Fruit fly (Drosophila melanogaster) whole organism, embryonic: ENCODE data around the gene CecB.

Source experiments
- Abd-B ChIP-seq: fragments of 200-800 bp; sonication (Bioruptor generic); optimal IDR thresholded peaks from 2 replicates; lab custom pipeline; 2018; ENCODE audit warnings: missing biosample characterization, mild to moderate bottlenecking, missing genetic modification characterization, moderate library complexity
- C15 ChIP-seq: fragments of 200-800 bp; sonication (Bioruptor generic); IDR thresholded peaks from 3 replicates; pipeline ENCODE4 v1.3.6; 2022; ENCODE audit warnings: missing biosample characterization, missing genetic modification characterization
- CG1024 ChIP-seq: fragments of 200-800 bp; sonication (Bioruptor generic); IDR thresholded peaks from 2 replicates; pipeline ENCODE4 v1.3.6; 2022; ENCODE audit warnings: missing biosample characterization, missing genetic modification characterization
- CG10431 ChIP-seq: fragments of 200-800 bp; sonication (Bioruptor generic); optimal IDR thresholded peaks from 3 replicates; lab custom pipeline; 2018; ENCODE audit warnings: missing biosample characterization, mild to moderate bottlenecking, missing genetic modification characterization
- CG11696 ChIP-seq: fragments of 200-800 bp; sonication (Bioruptor generic); IDR thresholded peaks from 2 replicates; pipeline ENCODE4 v1.3.6; 2022; ENCODE audit warnings: missing biosample characterization, missing genetic modification characterization
- CG12104 ChIP-seq: fragments of 200-800 bp; sonication (Bioruptor generic); optimal IDR thresholded peaks from 3 replicates; lab custom pipeline; 2016; ENCODE audit warnings: missing biosample characterization, missing genetic modification characterization
- CG12299 ChIP-seq: fragments of 200-800 bp; sonication (Bioruptor generic); optimal IDR thresholded peaks from 2 replicates; lab custom pipeline; 2018; ENCODE audit warnings: missing biosample characterization, mild to moderate bottlenecking, missing genetic modification characterization
- CG13424 ChIP-seq: fragments of 200-800 bp; sonication (Bioruptor generic); optimal IDR thresholded peaks from 2 replicates; lab custom pipeline; 2019; ENCODE audit warnings: missing biosample characterization, mild to moderate bottlenecking, missing genetic modification characterization, moderate library complexity
- CG13624 ChIP-seq: fragments of 200-800 bp; sonication (Bioruptor generic); optimal IDR thresholded peaks from 2 replicates; lab custom pipeline; 2016; ENCODE audit warnings: missing biosample characterization, missing genetic modification characterization
- CG13775 ChIP-seq: fragments of 200-800 bp; sonication (Bioruptor generic); optimal IDR thresholded peaks from 3 replicates; lab custom pipeline; 2017; ENCODE audit warnings: missing biosample characterization, mild to moderate bottlenecking, missing genetic modification characterization
- CG14014 ChIP-seq: fragments of 200-800 bp; sonication (Bioruptor generic); IDR thresholded peaks from 2 replicates; pipeline ENCODE4 v1.3.6; 2022; ENCODE audit warnings: missing biosample characterization, missing genetic modification characterization
- CG15479 ChIP-seq: fragments of 200-800 bp; sonication (Bioruptor generic); optimal IDR thresholded peaks from 3 replicates; lab custom pipeline; 2019; ENCODE audit warnings: missing biosample characterization, mild to moderate bottlenecking, missing genetic modification characterization, moderate library complexity
- CG1603 ChIP-seq: fragments of 200-800 bp; sonication (Bioruptor generic); optimal IDR thresholded peaks from 2 replicates; lab custom pipeline; 2019; ENCODE audit warnings: missing biosample characterization, mild to moderate bottlenecking, missing genetic modification characterization, moderate library complexity
- CG16779 ChIP-seq: fragments of 200-800 bp; sonication (Bioruptor generic); IDR thresholded peaks from 2 replicates; pipeline ENCODE4 v1.3.6; 2022; ENCODE audit warnings: missing biosample characterization, missing genetic modification characterization
- CG18619 ChIP-seq: fragments of 200-800 bp; sonication (Bioruptor generic); optimal IDR thresholded peaks from 3 replicates; lab custom pipeline; 2017; ENCODE audit warnings: missing biosample characterization, mild to moderate bottlenecking, missing genetic modification characterization
- CG2120 ChIP-seq: fragments of 200-800 bp; sonication (Bioruptor generic); optimal IDR thresholded peaks from 3 replicates; lab custom pipeline; 2016; ENCODE audit warnings: missing biosample characterization, missing genetic modification characterization
- CG2678 ChIP-seq: fragments of 200-800 bp; sonication (Bioruptor generic); optimal IDR thresholded peaks from 3 replicates; lab custom pipeline; 2019; ENCODE audit warnings: missing biosample characterization, mild to moderate bottlenecking, missing genetic modification characterization, moderate library complexity
- CG3726 ChIP-seq: fragments of 200-800 bp; sonication (Bioruptor generic); IDR thresholded peaks from 3 replicates; pipeline ENCODE4, ENCODE4 v1.3.6; 2022; ENCODE audit warnings: missing biosample characterization, missing genetic modification characterization
- CG4820 ChIP-seq: fragments of 200-800 bp; sonication (Bioruptor generic); optimal IDR thresholded peaks from 3 replicates; lab custom pipeline; 2016; ENCODE audit warnings: missing biosample characterization, missing genetic modification characterization
- CG5245 ChIP-seq: fragments of 200-800 bp; sonication (Bioruptor generic); optimal IDR thresholded peaks from 3 replicates; lab custom pipeline; 2016; ENCODE audit warnings: missing biosample characterization, missing genetic modification characterization
- CG6813 ChIP-seq: fragments of 200-800 bp; sonication (Bioruptor generic); optimal IDR thresholded peaks from 2 replicates; lab custom pipeline; 2017; ENCODE audit warnings: missing biosample characterization, missing genetic modification characterization, mild to moderate bottlenecking, moderate library complexity, missing genetic modification reagents
- CG7357 ChIP-seq: fragments of 200-800 bp; sonication (Bioruptor generic); IDR thresholded peaks from 3 replicates; pipeline ENCODE4 v1.3.6; 2022; ENCODE audit warnings: missing biosample characterization, missing genetic modification characterization
- CG7745 ChIP-seq: fragments of 200-800 bp; sonication (Bioruptor generic); optimal IDR thresholded peaks from 2 replicates; lab custom pipeline; 2018; ENCODE audit warnings: missing biosample characterization, mild to moderate bottlenecking, missing genetic modification characterization, moderate library complexity
- CG8944 ChIP-seq: fragments of 200-800 bp; sonication (Bioruptor generic); optimal IDR thresholded peaks from 3 replicates; lab custom pipeline; 2016; ENCODE audit warnings: missing biosample characterization, missing genetic modification characterization
- CG9727 ChIP-seq: fragments of 200-800 bp; sonication (Bioruptor generic); optimal IDR thresholded peaks from 3 replicates; lab custom pipeline; 2017; ENCODE audit warnings: missing biosample characterization, mild to moderate bottlenecking, missing genetic modification characterization
- CHES-1-like ChIP-seq: fragments of 200-800 bp; sonication (Bioruptor generic); optimal IDR thresholded peaks from 2 replicates; lab custom pipeline; 2016; ENCODE audit warnings: missing biosample characterization, missing genetic modification characterization
- D ChIP-seq, 2 experiments: fragments of 200-800 bp in 1 of 2; fragments of >200 bp in 1 of 2; sonication (Bioruptor generic) in 1 of 2; optimal IDR thresholded peaks; 2 replicates in 1 of 2; 3 replicates in 1 of 2; lab custom pipeline; 2017; ENCODE audit warnings: mild to moderate bottlenecking in 1 of 2, missing biosample characterization in 1 of 2, missing genetic modification characterization in 1 of 2, missing genetic modification reagents in 1 of 2
- Dp ChIP-seq: fragments of 200-800 bp; sonication (Bioruptor generic); optimal IDR thresholded peaks from 2 replicates; lab custom pipeline; 2018; ENCODE audit warnings: missing biosample characterization, mild to moderate bottlenecking, missing genetic modification characterization, moderate library complexity
- E2f1 ChIP-seq: fragments of 200-800 bp; sonication (Bioruptor generic); IDR thresholded peaks from 2 replicates; pipeline ENCODE4 v1.3.6; 2022; ENCODE audit warnings: missing biosample characterization, missing genetic modification characterization
- ERR ChIP-seq: fragments of 200-800 bp; sonication (Bioruptor generic); optimal IDR thresholded peaks from 2 replicates; lab custom pipeline; 2016; ENCODE audit warnings: missing biosample characterization, missing genetic modification characterization
- Fer1 ChIP-seq: fragments of 200-800 bp; sonication (Bioruptor generic); optimal IDR thresholded peaks from 2 replicates; lab custom pipeline; 2017; ENCODE audit warnings: missing biosample characterization, mild to moderate bottlenecking, missing genetic modification characterization
- Hmr ChIP-seq: fragments of 200-800 bp; sonication (Bioruptor generic); optimal IDR thresholded peaks from 3 replicates; lab custom pipeline; 2017; ENCODE audit warnings: mild to moderate bottlenecking, missing biosample characterization, missing genetic modification reagents, missing genetic modification characterization
- Med ChIP-seq: fragments of 200-800 bp; sonication (Bioruptor generic); peaks from one replicate; lab custom pipeline; 2016; ENCODE audit warnings: missing biosample characterization, missing genetic modification characterization, mild to moderate bottlenecking, inconsistent platforms, moderate library complexity
- NfI ChIP-seq: fragments of 200-800 bp; sonication (Bioruptor generic); optimal IDR thresholded peaks from 3 replicates; lab custom pipeline; 2018; ENCODE audit warnings: missing biosample characterization, mild to moderate bottlenecking, missing genetic modification characterization, moderate library complexity
- Ravus ChIP-seq: fragments of 200-800 bp; sonication (Bioruptor generic); IDR thresholded peaks from 2 replicates; pipeline ENCODE4 v1.3.6; 2022; ENCODE audit warnings: missing biosample characterization, missing genetic modification characterization
- Six4 ChIP-seq: fragments of 200-800 bp; sonication (Bioruptor generic); optimal IDR thresholded peaks from 2 replicates; lab custom pipeline; 2016; ENCODE audit warnings: missing biosample characterization, missing genetic modification characterization
- Taf1 ChIP-seq: fragments of 200-800 bp; sonication (Bioruptor generic); IDR thresholded peaks from 2 replicates; pipeline ENCODE4 v1.3.6; 2022; ENCODE audit warnings: missing biosample characterization, missing genetic modification characterization
- Trl ChIP-seq, 3 experiments: fragments of >200 bp in 2 of 3; fragments of 200-800 bp in 1 of 3; sonication (Bioruptor generic) in 1 of 3; optimal IDR thresholded peaks; 2 replicates in 1 of 3; 3 replicates in 2 of 3; lab custom pipeline; 2016 to 2017; ENCODE audit warnings: missing biosample characterization in 1 of 3, missing genetic modification characterization in 1 of 3
- Xrp1 ChIP-seq: fragments of 200-800 bp; sonication (Bioruptor generic); IDR thresholded peaks from 2 replicates; pipeline ENCODE4 v1.3.6; 2022; ENCODE audit warnings: missing biosample characterization, missing genetic modification characterization
- ato ChIP-seq: fragments of 200-800 bp; sonication (Bioruptor generic); IDR thresholded peaks from 2 replicates; pipeline ENCODE4 v1.3.6; 2022; ENCODE audit warnings: missing biosample characterization, missing genetic modification characterization; ENCODE audit not compliant: partially characterized antibody
- danr ChIP-seq: fragments of 200-800 bp; sonication (Bioruptor generic); IDR thresholded peaks from 2 replicates; pipeline ENCODE4 v1.3.6; 2022; ENCODE audit warnings: missing biosample characterization, missing genetic modification characterization
- dpn ChIP-seq, 2 experiments: fragments of 200-800 bp; sonication (Bioruptor generic); optimal IDR thresholded peaks; 3 replicates each; lab custom pipeline; 2016; ENCODE audit warnings: missing biosample characterization in 2 of 2, missing genetic modification characterization in 2 of 2
- fru ChIP-seq: fragments of >200 bp; optimal IDR thresholded peaks from 2 replicates; lab custom pipeline; 2017
- gem ChIP-seq: fragments of 200-800 bp; sonication (Bioruptor generic); optimal IDR thresholded peaks from 2 replicates; lab custom pipeline; 2019; ENCODE audit warnings: missing biosample characterization, mild to moderate bottlenecking, missing genetic modification characterization, moderate library complexity
- her ChIP-seq: fragments of 200-800 bp; sonication (Bioruptor generic); optimal IDR thresholded peaks from 2 replicates; lab custom pipeline; 2016; ENCODE audit warnings: missing biosample characterization, missing genetic modification characterization
- lab ChIP-seq: fragments of 200-800 bp; sonication (Bioruptor generic); optimal IDR thresholded peaks from 3 replicates; lab custom pipeline; 2017; ENCODE audit warnings: missing biosample characterization, missing genetic modification characterization, mild to moderate bottlenecking, moderate library complexity, missing genetic modification reagents
- nmo ChIP-seq: fragments of 200-800 bp; sonication (Bioruptor generic); optimal IDR thresholded peaks from 2 replicates; lab custom pipeline; 2018; ENCODE audit warnings: missing biosample characterization, mild to moderate bottlenecking, missing genetic modification characterization, moderate library complexity
- oc ChIP-seq: fragments of 200-800 bp; sonication (Bioruptor generic); optimal IDR thresholded peaks from 2 replicates; lab custom pipeline; 2018; ENCODE audit warnings: missing biosample characterization, mild to moderate bottlenecking, missing genetic modification characterization, moderate library complexity
- sima ChIP-seq: fragments of 200-800 bp; sonication (Bioruptor generic); optimal IDR thresholded peaks from 2 replicates; lab custom pipeline; 2016; ENCODE audit warnings: missing biosample characterization, missing genetic modification characterization
- tio ChIP-seq: fragments of 200-800 bp; sonication (Bioruptor generic); optimal IDR thresholded peaks from 2 replicates; lab custom pipeline; 2017; ENCODE audit warnings: missing biosample characterization, missing genetic modification characterization, inconsistent platforms
- usp ChIP-seq: fragments of >200 bp; optimal IDR thresholded peaks from 2 replicates; lab custom pipeline; 2017; ENCODE audit warnings: missing biosample characterization, missing genetic modification characterization

CecB gene

dm6 chr3R:30224577-30224976 is 11.0 kb upstream of the CecB start (continued):
- TF ChIP-seq CG18619 (GFP tag; lab: Kevin White, UChicago) (no peak), tio (GFP tag; lab: Kevin White, UChicago) (no peak), Taf1 (GFP tag; lab: Robert Waterston, UW) (no peak), CG10431 (peak; percentile 92), Six4 (GFP tag; lab: Kevin White, UChicago) (no peak), D (optimal IDR thresholded peaks at IDR 0.05; lab: Kevin White, UChicago) (no peak), D (GFP tag; optimal IDR thresholded peaks at IDR 0.05; lab: Kevin White, UChicago) (peak; percentile 12), CG13624 (GFP tag; lab: Kevin White, UChicago) (no peak), CG7745 (tag; lab: Kevin White, UChicago) (no peak), gem (peak; percentile 28), C15 (no peak), CG2120 (GFP tag; lab: Kevin White, UChicago) (peak; percentile 23), Abd-B (GFP tag; lab: Kevin White, UChicago) (no peak), E2f1 (GFP tag; lab: Robert Waterston, UW) (no peak), fru (lab: Kevin White, UChicago) (no peak), her (GFP tag; lab: Kevin White, UChicago) (no peak), CG13424 (tag; lab: Kevin White, UChicago) (peak; percentile 5), Trl (optimal IDR thresholded peaks at IDR 0.05; lab: Kevin White, UChicago) (no peak), Trl (GFP tag; optimal IDR thresholded peaks at IDR 0.05; lab: Kevin White, UChicago) (no peak), usp (no peak), lab (GFP tag; lab: Kevin White, UChicago) (peak; percentile 12), CG11696 (GFP tag; lab: Robert Waterston, UW) (no peak), Hmr (peak; percentile 10), CHES-1-like (GFP tag; lab: Kevin White, UChicago) (no peak), CG9727 (no peak)

dm6 chr3R:30222236-30222635 is 8.6 kb upstream of the CecB start:
- no peak for TF ChIP-seq CG8944 (GFP tag; lab: Kevin White, UChicago)
- no peak for TF ChIP-seq CG4820 (GFP tag; lab: Kevin White, UChicago)
- no peak for TF ChIP-seq ato (GFP tag; lab: Robert Waterston, UW)
- TF ChIP-seq CHES-1-like (GFP tag; lab: Kevin White, UChicago) = no peak
- TF ChIP-seq oc (tag; lab: Kevin White, UChicago) = no peak
- peak; percentile 14 for TF ChIP-seq CG13775
- TF ChIP-seq CG1024 = no peak
- TF ChIP-seq Dp = no peak
- TF ChIP-seq Xrp1 (GFP tag; lab: Robert Waterston, UW) = peak; percentile 77
- no peak for TF ChIP-seq Med (GFP tag; lab: Kevin White, UChicago)
- TF ChIP-seq CG5245 (GFP tag; lab: Kevin White, UChicago) = no peak
- no peak for TF ChIP-seq ERR (GFP tag; lab: Kevin White, UChicago)
- peak; percentile 12 for TF ChIP-seq nmo (GFP tag; lab: Kevin White, UChicago)
- peak; percentile 27 for TF ChIP-seq CG2678
- no peak for TF ChIP-seq CG6813 (GFP tag; lab: Kevin White, UChicago)
- no peak for TF ChIP-seq dpn (GFP tag; optimal IDR thresholded peaks at IDR 0.05; lab: Kevin White, UChicago)
- no peak for TF ChIP-seq Ravus (GFP tag; lab: Robert Waterston, UW)
- no peak for TF ChIP-seq CG7357 (GFP tag; lab: Robert Waterston, UW)
- no peak for TF ChIP-seq E2f1 (GFP tag; lab: Robert Waterston, UW)
- TF ChIP-seq CG9727 = peak; percentile 20
- no peak for TF ChIP-seq CG12299 (tag; lab: Kevin White, UChicago)
- TF ChIP-seq sima (GFP tag; lab: Kevin White, UChicago) = no peak
- no peak for TF ChIP-seq CG15479
- TF ChIP-seq CG14014 = peak; percentile 19; the same call in 1 of the 2 replicates
- TF ChIP-seq CG16779 = no peak
- TF ChIP-seq CG1603 = no peak
- no peak for TF ChIP-seq CG3726
- no peak for TF ChIP-seq Fer1 (GFP tag; lab: Kevin White, UChicago)
- no peak for TF ChIP-seq danr (GFP tag; lab: Robert Waterston, UW)
- TF ChIP-seq NfI (GFP tag; lab: Kevin White, UChicago) = no peak
- TF ChIP-seq CG12104 (GFP tag; lab: Kevin White, UChicago) = no peak
